Worm (Caenorhabditis elegans): ENCODE measurements around the gene C29F9.8.
A peak's percentile ranks its signal among the peaks of the same experiment; 100 is the strongest.
"Not testable (repeated sequence)": the region's sequence is repeated elsewhere in the genome, so short reads cannot be mapped to it uniquely, and the experiment has no call there.

The C29F9.8 gene

ce11 chrIII:131627-132026 lies 34.7 kb upstream of the C29F9.8 start (continued):
- no peak for TF ChIP-seq mdl-1 (tag; optimal IDR thresholded peaks at IDR 0.05)
- TF ChIP-seq elt-1 (tag; optimal IDR thresholded peaks at IDR 0.05) = no peak
- peak; percentile 83 for TF ChIP-seq C34F6.9 (tag; optimal IDR thresholded peaks at IDR 0.05)
- TF ChIP-seq sma-9 (GFP tag; optimal IDR thresholded peaks at IDR 0.05) = no peak
- TF ChIP-seq sma-9 (tag; optimal IDR thresholded peaks at IDR 0.05) = no peak
- TF ChIP-seq mab-5 (tag; optimal IDR thresholded peaks at IDR 0.05) = no peak
- no peak for TF ChIP-seq Y55F3AM.14 (GFP tag; optimal IDR thresholded peaks at IDR 0.05)
- TF ChIP-seq nhr-23 (tag; optimal IDR thresholded peaks at IDR 0.05) = no peak
- no peak for TF ChIP-seq ZK546.5 (tag; optimal IDR thresholded peaks at IDR 0.05)
- no peak for TF ChIP-seq ceh-16 (tag; optimal IDR thresholded peaks at IDR 0.05)
- TF ChIP-seq lsy-2 (tag; optimal IDR thresholded peaks at IDR 0.05) = peak in 1 of 2 experiments; percentile 75
- TF ChIP-seq nhr-21 (tag; optimal IDR thresholded peaks at IDR 0.05) = peak; percentile 16

DNA sequence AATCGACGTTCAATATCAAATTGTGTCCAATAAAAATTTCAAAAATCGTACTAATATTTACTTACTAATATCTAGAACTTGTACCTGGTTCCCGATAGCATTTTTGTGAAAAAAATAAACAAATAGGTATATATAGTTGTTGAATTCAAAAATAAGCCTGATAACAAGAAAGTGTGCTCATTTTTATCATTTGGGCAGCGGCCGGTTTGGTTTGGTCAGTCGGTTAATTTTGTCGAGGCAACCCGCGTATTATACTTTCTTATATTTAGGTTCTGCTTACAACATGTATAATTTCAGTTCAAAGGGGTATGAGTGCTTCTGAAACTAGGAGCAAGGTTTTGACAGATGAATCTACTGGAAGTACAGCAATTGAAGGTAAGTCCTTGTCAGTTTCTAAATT lies 33.7 kb upstream of the C29F9.8 start, which contains the start of the genes nhr-280 and C29F9.2:
Gene nhr-280, minus strand, starts transcription at position 101 of the 400 bp plus-strand sequence.
Gene C29F9.2, plus strand, starts transcription at position 298 of the 400 bp plus-strand sequence.
- no peak for TF ChIP-seq nhr-21 (tag; optimal IDR thresholded peaks at IDR 0.05)
- TF ChIP-seq ceh-82 (tag; optimal IDR thresholded peaks at IDR 0.05) = no peak
- TF ChIP-seq elt-3 (tag; optimal IDR thresholded peaks at IDR 0.05) = no peak
- no peak for TF ChIP-seq nhr-237 (tag; optimal IDR thresholded peaks at IDR 0.05)
- TF ChIP-seq nhr-6 (tag; optimal IDR thresholded peaks at IDR 0.05) = no peak
- no peak for TF ChIP-seq lin-13 (GFP tag; optimal IDR thresholded peaks at IDR 0.05)

ce11 chrIII:124478-124877 lies 27.6 kb upstream of the C29F9.8 start, which contains the start of gene pals-23:
TSS of gene pals-23 (plus strand) at chrIII:124778.
- TF ChIP-seq gmeb-1 (tag; optimal IDR thresholded peaks at IDR 0.05) = no peak
- no peak for TF ChIP-seq nhr-25 (tag; optimal IDR thresholded peaks at IDR 0.05)
- TF ChIP-seq nhr-129 (tag; optimal IDR thresholded peaks at IDR 0.05) = no peak

- TF ChIP-seq lin-13 (GFP tag; optimal IDR thresholded peaks at IDR 0.05); ceh-82 (tag; optimal IDR thresholded peaks at IDR 0.05); elt-1 (tag; optimal IDR thresholded peaks at IDR 0.05): not testable (repeated sequence)
Observed at ce11 chrIII:121983-122449, 25.1 kb upstream of the C29F9.8 start, which contains the start of gene C29F9.12. TSS of gene C29F9.12 (minus strand) at chrIII:122033.

ce11 chrIII:120199-120598 lies 23.3 kb upstream of the C29F9.8 start, which contains the start of gene pals-24:
TSS of gene pals-24 (plus strand) at chrIII:120435.
- TF ChIP-seq sma-9 (GFP tag; optimal IDR thresholded peaks at IDR 0.05) (peak; percentile 8), sma-9 (tag; optimal IDR thresholded peaks at IDR 0.05) (no peak), nhr-11 (tag; optimal IDR thresholded peaks at IDR 0.05) (no peak), skn-1 (tag; optimal IDR thresholded peaks at IDR 0.05) (no peak), gmeb-1 (tag; optimal IDR thresholded peaks at IDR 0.05) (peak; percentile 26), crh-2 (tag; optimal IDR thresholded peaks at IDR 0.05) (peak; percentile 16), snpc-4 (tag; optimal IDR thresholded peaks at IDR 0.05) (no peak), egl-27 (tag; optimal IDR thresholded peaks at IDR 0.05) (no peak), zag-1 (tag; optimal IDR thresholded peaks at IDR 0.05) (no peak), nhr-10 (tag; optimal IDR thresholded peaks at IDR 0.05) (no peak), fos-1 (tag; optimal IDR thresholded peaks at IDR 0.05) (peak; percentile 84), lin-13 (GFP tag; optimal IDR thresholded peaks at IDR 0.05) (no peak), dmd-4 (tag; optimal IDR thresholded peaks at IDR 0.05) (no peak), F13H6.1 (tag; optimal IDR thresholded peaks at IDR 0.05) (peak; percentile 8)

DNA sequence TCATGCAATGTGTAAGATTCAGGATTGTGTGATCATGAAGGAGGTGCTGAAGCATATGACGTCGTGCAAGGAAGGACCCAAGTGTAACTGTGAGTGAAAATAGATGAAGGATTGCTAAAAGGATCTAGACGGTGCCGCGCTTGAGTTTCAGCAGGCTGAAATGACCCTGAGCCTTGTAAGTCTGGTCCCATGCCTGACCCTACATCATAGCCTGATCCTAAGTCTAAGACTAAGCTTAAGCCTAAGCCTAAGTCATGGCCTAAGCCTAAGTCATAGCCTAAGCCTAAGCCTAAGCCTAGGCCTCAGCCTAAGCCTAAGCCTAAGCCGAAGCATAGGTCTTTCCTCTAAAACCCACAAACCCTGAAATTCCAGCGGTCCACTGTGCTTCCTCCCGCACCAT lies 20.9 kb upstream of the C29F9.8 start:
- TF ChIP-seq gmeb-1 (tag; optimal IDR thresholded peaks at IDR 0.05) (no peak), snpc-4 (tag; optimal IDR thresholded peaks at IDR 0.05) (no peak)

- TF ChIP-seq nhr-77 (tag; optimal IDR thresholded peaks at IDR 0.05) = no peak
- no peak for TF ChIP-seq R02D3.7 (tag; optimal IDR thresholded peaks at IDR 0.05)
- TF ChIP-seq C34F6.9 (tag; optimal IDR thresholded peaks at IDR 0.05) = no peak
Observed at ce11 chrIII:117210-117609, 20.3 kb upstream of the C29F9.8 start, which contains the start of gene C29F9.5. TSS of gene C29F9.5 (plus strand) at chrIII:117510.

Data from whole organism, L2 larva.